Worm (Caenorhabditis elegans): ENCODE measurements around the gene F49C5.12.

The F49C5.12 gene

ce11 chrII:12550940-12551339 is 9.2 kb downstream of the F49C5.12 start:
- no peak for TF ChIP-seq F13C5.2 (tag; optimal IDR thresholded peaks at IDR 0.05)
- no peak for TF ChIP-seq hmg-4 (GFP tag; optimal IDR thresholded peaks at IDR 0.05)
- TF ChIP-seq pes-1 (GFP tag; IDR thresholded peaks at IDR 0.05), result no peak
- no peak for TF ChIP-seq scrt-1 (GFP tag; IDR thresholded peaks at IDR 0.05)
- TF ChIP-seq ceh-36 (tag; optimal IDR thresholded peaks at IDR 0.05), result no peak
- TF ChIP-seq tra-4 (tag; optimal IDR thresholded peaks at IDR 0.05), result no peak
- no peak for TF ChIP-seq ets-7 (tag; optimal IDR thresholded peaks at IDR 0.05)
- TF ChIP-seq ceh-13 (GFP tag; optimal IDR thresholded peaks at IDR 0.05), result no peak
- no peak for TF ChIP-seq hmbx-1 (tag; optimal IDR thresholded peaks at IDR 0.05)
- no peak for TF ChIP-seq tbx-37 (GFP tag; conservative IDR thresholded peaks at IDR 0.05)
- no peak for TF ChIP-seq flt-1 (GFP tag; IDR thresholded peaks at IDR 0.05)
- TF ChIP-seq B0310.2 (tag; optimal IDR thresholded peaks at IDR 0.05), result no peak
- TF ChIP-seq sea-1 (GFP tag; conservative IDR thresholded peaks at IDR 0.05), result no peak
- TF ChIP-seq hnd-1 (tag; optimal IDR thresholded peaks at IDR 0.05), result no peak
- TF ChIP-seq tbx-11 (GFP tag; IDR thresholded peaks at IDR 0.05), result no peak
- no peak for TF ChIP-seq ama-1 (optimal IDR thresholded peaks at IDR 0.05)

- TF ChIP-seq aly-1 (tag; optimal IDR thresholded peaks at IDR 0.05) (no peak), hmg-4 (GFP tag; optimal IDR thresholded peaks at IDR 0.05) (no peak), B0310.2 (tag; optimal IDR thresholded peaks at IDR 0.05) (no peak), hmbx-1 (tag; optimal IDR thresholded peaks at IDR 0.05) (no peak), tra-4 (tag; optimal IDR thresholded peaks at IDR 0.05) (no peak), tbx-11 (GFP tag; IDR thresholded peaks at IDR 0.05) (no peak), ets-7 (tag; optimal IDR thresholded peaks at IDR 0.05) (no peak), flt-1 (GFP tag; IDR thresholded peaks at IDR 0.05) (no peak), scrt-1 (GFP tag; IDR thresholded peaks at IDR 0.05) (no peak), hnd-1 (tag; optimal IDR thresholded peaks at IDR 0.05) (no peak), tbx-37 (GFP tag; conservative IDR thresholded peaks at IDR 0.05) (no peak), sea-1 (GFP tag; conservative IDR thresholded peaks at IDR 0.05) (no peak), ceh-36 (tag; optimal IDR thresholded peaks at IDR 0.05) (no peak), pes-1 (GFP tag; IDR thresholded peaks at IDR 0.05) (no peak), F13C5.2 (tag; optimal IDR thresholded peaks at IDR 0.05) (no peak), ama-1 (optimal IDR thresholded peaks at IDR 0.05) (no peak), ceh-13 (GFP tag; optimal IDR thresholded peaks at IDR 0.05) (no peak)
These were observed 10.5 kb downstream of the F49C5.12 start for ce11 chrII:12549613-12550012.

DNA sequence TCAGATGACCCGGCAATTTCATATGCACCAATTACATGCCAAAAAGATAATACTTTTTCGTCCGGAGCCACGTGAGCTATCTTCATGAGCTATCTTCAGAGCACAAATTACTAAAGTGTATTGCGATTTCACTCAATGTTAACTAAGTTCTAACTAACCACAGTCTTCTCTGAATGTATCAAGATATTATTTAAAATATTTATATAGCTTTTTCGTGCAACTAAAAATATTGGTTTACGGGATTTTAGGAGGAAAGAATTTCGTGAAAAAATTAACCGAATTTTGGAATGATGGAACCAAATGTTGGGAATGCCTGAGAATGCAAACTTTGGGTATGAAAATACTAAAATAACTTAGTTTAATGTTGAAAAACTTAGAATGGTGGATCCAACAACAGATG is 12.6 kb downstream of the F49C5.12 start, which contains the start of gene F49C5.16:
TSS of gene F49C5.16 (plus strand) at position 301 of the 400 bp plus-strand sequence.
- TF ChIP-seq hnd-1 (tag; optimal IDR thresholded peaks at IDR 0.05) (no peak), sea-1 (GFP tag; conservative IDR thresholded peaks at IDR 0.05) (no peak), B0310.2 (tag; optimal IDR thresholded peaks at IDR 0.05) (no peak), F13C5.2 (tag; optimal IDR thresholded peaks at IDR 0.05) (no peak), flt-1 (GFP tag; IDR thresholded peaks at IDR 0.05) (no peak), ceh-36 (tag; optimal IDR thresholded peaks at IDR 0.05) (no peak), pes-1 (GFP tag; IDR thresholded peaks at IDR 0.05) (no peak), aly-1 (tag; optimal IDR thresholded peaks at IDR 0.05) (no peak), hmg-4 (GFP tag; optimal IDR thresholded peaks at IDR 0.05) (no peak), tbx-37 (GFP tag; conservative IDR thresholded peaks at IDR 0.05) (no peak)

DNA sequence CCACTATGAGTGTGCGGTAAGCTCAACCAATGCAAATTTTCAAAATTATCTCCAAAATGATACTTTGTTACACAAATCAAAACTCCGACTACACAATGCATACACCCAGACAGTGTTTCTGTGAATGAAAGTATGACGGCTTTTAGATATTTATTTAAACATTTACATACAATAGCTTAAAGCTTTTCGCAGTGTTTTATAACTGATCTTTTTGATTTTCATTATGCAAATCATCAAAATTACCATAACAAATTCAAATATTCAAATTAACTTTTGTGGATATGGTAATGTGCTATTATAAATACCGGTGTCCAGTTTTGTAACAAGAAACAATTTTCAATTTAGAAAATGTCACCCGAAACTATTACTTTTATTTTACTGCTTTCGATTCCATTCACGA is 13.7 kb downstream of the F49C5.12 start, which contains the start of the genes F49C5.5 and F49C5.10:
TSS of gene F49C5.5 (minus strand) at position 101 of the 400 bp plus-strand sequence.
TSS of gene F49C5.10 (plus strand) at position 344 of the 400 bp plus-strand sequence.
- TF ChIP-seq aly-1 (tag; optimal IDR thresholded peaks at IDR 0.05), result no peak
- no peak for TF ChIP-seq hmbx-1 (tag; optimal IDR thresholded peaks at IDR 0.05)
- no peak for TF ChIP-seq tbx-11 (GFP tag; IDR thresholded peaks at IDR 0.05)
- TF ChIP-seq sea-1 (GFP tag; conservative IDR thresholded peaks at IDR 0.05), result no peak
- no peak for TF ChIP-seq B0310.2 (tag; optimal IDR thresholded peaks at IDR 0.05)
- no peak for TF ChIP-seq hnd-1 (tag; optimal IDR thresholded peaks at IDR 0.05)

DNA sequence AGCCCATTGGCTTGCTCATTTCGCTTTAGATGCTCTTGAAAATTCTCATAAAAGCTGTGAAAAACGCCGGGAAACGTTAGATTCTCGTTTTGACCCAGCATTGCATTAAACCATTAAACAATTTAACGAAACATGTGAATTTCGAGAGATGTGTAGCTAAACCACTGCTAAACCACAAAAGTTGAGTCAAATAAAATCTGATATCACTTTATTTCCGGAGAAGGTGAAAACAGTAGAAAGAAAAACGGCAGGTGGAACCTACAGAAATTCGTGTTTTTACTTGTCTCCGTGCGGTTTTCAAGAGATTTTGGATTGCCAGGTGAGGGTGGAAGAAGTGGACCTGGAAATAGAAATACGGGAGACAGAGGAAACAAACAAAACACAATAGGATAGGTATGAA is 15.6 kb downstream of the F49C5.12 start, which contains the start of gene F49C5.9:
TSS of gene F49C5.9 (minus strand) at position 101 of the 400 bp plus-strand sequence.
- no peak for TF ChIP-seq ceh-36 (tag; optimal IDR thresholded peaks at IDR 0.05)
- TF ChIP-seq tbx-37 (GFP tag; conservative IDR thresholded peaks at IDR 0.05), result no peak
- TF ChIP-seq tbx-11 (GFP tag; IDR thresholded peaks at IDR 0.05), result no peak
- TF ChIP-seq ama-1 (optimal IDR thresholded peaks at IDR 0.05), result no peak
- TF ChIP-seq hnd-1 (tag; optimal IDR thresholded peaks at IDR 0.05), result no peak
- TF ChIP-seq sea-1 (GFP tag; conservative IDR thresholded peaks at IDR 0.05), result no peak
- TF ChIP-seq ets-7 (tag; optimal IDR thresholded peaks at IDR 0.05), result no peak
- no peak for TF ChIP-seq scrt-1 (GFP tag; IDR thresholded peaks at IDR 0.05)
- TF ChIP-seq ceh-13 (GFP tag; optimal IDR thresholded peaks at IDR 0.05), result no peak
- TF ChIP-seq tra-4 (tag; optimal IDR thresholded peaks at IDR 0.05), result no peak
- no peak for TF ChIP-seq hmg-4 (GFP tag; optimal IDR thresholded peaks at IDR 0.05)
- TF ChIP-seq pes-1 (GFP tag; IDR thresholded peaks at IDR 0.05), result no peak
- no peak for TF ChIP-seq aly-1 (tag; optimal IDR thresholded peaks at IDR 0.05)
- TF ChIP-seq B0310.2 (tag; optimal IDR thresholded peaks at IDR 0.05), result no peak

DNA sequence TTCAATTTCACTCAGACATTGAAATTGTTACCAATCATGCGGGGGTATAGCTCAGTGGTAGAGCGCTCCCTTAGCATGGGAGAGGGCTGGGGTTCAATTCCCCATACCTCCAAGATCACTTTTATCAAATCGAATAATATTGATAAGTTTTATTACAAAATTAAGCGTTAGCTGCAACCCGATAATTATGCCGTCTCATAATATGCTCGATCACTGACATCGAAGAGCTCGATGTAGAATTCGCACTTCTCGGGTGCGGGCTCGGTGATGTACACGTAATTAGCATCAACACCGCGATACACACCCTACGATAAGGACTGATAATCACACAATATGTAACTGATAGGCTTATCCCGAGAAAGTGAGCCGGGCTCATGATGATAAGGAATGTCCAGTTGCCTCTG is 17.5 kb downstream of the F49C5.12 start:
- TF ChIP-seq F13C5.2 (tag; optimal IDR thresholded peaks at IDR 0.05) (no peak), ama-1 (optimal IDR thresholded peaks at IDR 0.05) (no peak), ets-7 (tag; optimal IDR thresholded peaks at IDR 0.05) (no peak), ceh-13 (GFP tag; optimal IDR thresholded peaks at IDR 0.05) (no peak), hmbx-1 (tag; optimal IDR thresholded peaks at IDR 0.05) (no peak), tra-4 (tag; optimal IDR thresholded peaks at IDR 0.05) (no peak), B0310.2 (tag; optimal IDR thresholded peaks at IDR 0.05) (no peak), tbx-11 (GFP tag; IDR thresholded peaks at IDR 0.05) (no peak), hnd-1 (tag; optimal IDR thresholded peaks at IDR 0.05) (no peak), sea-1 (GFP tag; conservative IDR thresholded peaks at IDR 0.05) (no peak), flt-1 (GFP tag; IDR thresholded peaks at IDR 0.05) (no peak), scrt-1 (GFP tag; IDR thresholded peaks at IDR 0.05) (no peak), ceh-36 (tag; optimal IDR thresholded peaks at IDR 0.05) (no peak), aly-1 (tag; optimal IDR thresholded peaks at IDR 0.05) (no peak), hmg-4 (GFP tag; optimal IDR thresholded peaks at IDR 0.05) (no peak), tbx-37 (GFP tag; conservative IDR thresholded peaks at IDR 0.05) (no peak), pes-1 (GFP tag; IDR thresholded peaks at IDR 0.05) (no peak)

DNA sequence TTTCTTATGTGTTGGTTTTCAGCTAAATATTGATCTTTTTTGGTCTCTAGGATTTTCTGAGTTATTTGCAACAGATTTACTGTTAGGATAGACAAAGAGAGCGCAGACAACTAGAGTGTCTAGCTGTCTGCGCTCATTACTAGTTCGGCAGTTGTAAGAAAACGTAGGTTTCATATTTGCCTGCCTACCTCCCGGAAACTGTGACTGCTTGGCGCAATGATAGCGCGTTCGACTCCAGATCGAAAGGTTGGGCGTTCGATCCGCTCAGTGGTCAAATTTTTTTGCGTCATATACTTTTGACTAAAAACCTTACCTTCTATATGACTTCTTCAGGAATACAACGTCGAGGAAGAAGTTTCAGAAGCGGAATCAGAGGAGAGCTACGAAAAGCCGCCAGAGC is 20.7 kb downstream of the F49C5.12 start:
- TF ChIP-seq ama-1 (optimal IDR thresholded peaks at IDR 0.05), result no peak
- no peak for TF ChIP-seq ets-7 (tag; optimal IDR thresholded peaks at IDR 0.05)
- no peak for TF ChIP-seq sea-1 (GFP tag; conservative IDR thresholded peaks at IDR 0.05)
- no peak for TF ChIP-seq tbx-37 (GFP tag; conservative IDR thresholded peaks at IDR 0.05)
- no peak for TF ChIP-seq F13C5.2 (tag; optimal IDR thresholded peaks at IDR 0.05)
- TF ChIP-seq scrt-1 (GFP tag; IDR thresholded peaks at IDR 0.05), result no peak
- TF ChIP-seq ceh-13 (GFP tag; optimal IDR thresholded peaks at IDR 0.05), result no peak
- no peak for TF ChIP-seq tra-4 (tag; optimal IDR thresholded peaks at IDR 0.05)
- no peak for TF ChIP-seq ceh-36 (tag; optimal IDR thresholded peaks at IDR 0.05)
- no peak for TF ChIP-seq hnd-1 (tag; optimal IDR thresholded peaks at IDR 0.05)
- TF ChIP-seq hmbx-1 (tag; optimal IDR thresholded peaks at IDR 0.05), result no peak
- no peak for TF ChIP-seq tbx-11 (GFP tag; IDR thresholded peaks at IDR 0.05)
- no peak for TF ChIP-seq pes-1 (GFP tag; IDR thresholded peaks at IDR 0.05)
- no peak for TF ChIP-seq aly-1 (tag; optimal IDR thresholded peaks at IDR 0.05)
- no peak for TF ChIP-seq hmg-4 (GFP tag; optimal IDR thresholded peaks at IDR 0.05)
- no peak for TF ChIP-seq B0310.2 (tag; optimal IDR thresholded peaks at IDR 0.05)
- no peak for TF ChIP-seq flt-1 (GFP tag; IDR thresholded peaks at IDR 0.05)

All from whole organism, early embryonic.